Worm (Caenorhabditis elegans) whole organism, L2 larva: ENCODE measurements around the gene R160.5.

ENCODE experiments used
- aly-2 ChIP-seq: fragments of 150-350 bp; optimal IDR thresholded peaks from 2 replicates; lab custom pipeline; 2014; ENCODE audit warnings: missing biosample characterization, missing genetic modification characterization
- ama-1 ChIP-seq: fragments of 150-350 bp; optimal IDR thresholded peaks from 2 replicates; lab custom pipeline; 2018; ENCODE audit warnings: inconsistent platforms
- blmp-1 ChIP-seq: sonication (generic microtip); optimal IDR thresholded peaks from 2 replicates; lab custom pipeline; 2017; ENCODE audit warnings: missing genetic modification characterization, mild to moderate bottlenecking, missing compliant biosample characterization, antibody characterized with exemption, moderate library complexity; ENCODE audit not compliant: insufficient read depth
- lsy-2 ChIP-seq, 2 experiments: fragments of 150-350 bp in 1 of 2; sonication (generic microtip) in 1 of 2; optimal IDR thresholded peaks; 2 replicates each; lab custom pipeline; 2014 to 2017; ENCODE audit warnings: missing biosample characterization in 2 of 2, missing genetic modification characterization in 2 of 2
- nhr-12 ChIP-seq: fragments of 150-350 bp; optimal IDR thresholded peaks from 2 replicates; lab custom pipeline; 2014; ENCODE audit warnings: missing biosample characterization, missing genetic modification characterization
- sma-9 ChIP-seq, 2 experiments: fragments of 150-350 bp in 1 of 2; sonication (generic microtip) in 1 of 2; optimal IDR thresholded peaks; 2 replicates each; lab custom pipeline; 2014 to 2016; ENCODE audit warnings: missing genetic modification characterization in 2 of 2, mild to moderate bottlenecking in 1 of 2, missing biosample characterization in 1 of 2, missing compliant biosample characterization in 1 of 2, missing genetic modification reagents in 1 of 2, moderate library complexity in 1 of 2
- unc-55 ChIP-seq: fragments of 150-350 bp; sonication (generic microtip); optimal IDR thresholded peaks from 3 replicates; lab custom pipeline; 2014; ENCODE audit warnings: missing biosample characterization, missing genetic modification reagents, missing genetic modification characterization
- unc-62 ChIP-seq: fragments of 150-350 bp; optimal IDR thresholded peaks from 2 replicates; lab custom pipeline; 2014; ENCODE audit warnings: missing biosample characterization, missing genetic modification reagents, missing genetic modification characterization
- ztf-1 ChIP-seq: fragments of 200-800 bp; sonication (Bioruptor generic); conservative IDR thresholded peaks from 2 replicates; pipeline ENCODE4 v1.3.6; 2022; ENCODE audit warnings: missing genetic modification characterization, missing compliant biosample characterization
- ztf-4 ChIP-seq: fragments of 150-350 bp; optimal IDR thresholded peaks from 2 replicates; lab custom pipeline; 2014; ENCODE audit warnings: missing biosample characterization, missing genetic modification characterization

DNA sequence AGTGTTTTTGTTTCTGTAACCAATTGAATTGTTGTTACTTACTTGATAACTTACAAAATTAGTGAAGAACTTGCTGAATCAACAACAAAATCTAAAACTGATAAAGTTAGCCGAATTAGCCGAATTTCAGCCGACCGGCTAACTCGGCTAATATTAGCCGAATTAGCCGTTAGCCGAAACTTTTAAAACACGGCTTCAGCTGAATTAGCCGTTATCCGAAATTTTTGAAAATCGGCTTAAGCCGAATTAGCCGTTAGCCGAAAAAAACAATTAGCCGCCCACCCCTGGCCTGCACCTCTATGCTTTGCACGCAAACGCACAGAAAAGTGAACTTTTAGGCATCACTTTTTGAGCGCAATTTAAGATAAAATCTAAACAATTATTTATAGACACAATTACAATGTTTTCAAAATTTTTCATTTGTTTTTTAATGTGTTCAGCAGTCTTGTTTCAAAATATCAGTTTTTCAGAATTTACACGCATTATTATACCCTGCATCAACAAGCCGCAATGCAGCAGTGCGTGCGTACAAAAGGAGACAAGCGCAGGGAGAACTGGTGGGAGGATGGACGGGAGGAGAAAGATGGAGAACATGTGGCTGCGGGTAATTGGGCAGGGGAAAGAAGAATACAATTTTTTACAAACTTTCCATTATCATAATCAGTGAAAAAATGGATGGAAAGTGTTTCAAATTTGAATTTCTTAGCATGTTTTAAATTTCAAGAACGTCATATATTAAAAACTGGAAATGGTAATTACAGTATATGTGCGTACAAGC lies 24.6 kb upstream of the R160.5 start:
- TF ChIP-seq unc-62 (GFP tag; lab: Kevin White, UChicago) (no peak), lsy-2 (tag; optimal IDR thresholded peaks at IDR 0.05; lab: Kevin White, UChicago) (peak; percentile 59 to 77), sma-9 (GFP tag; optimal IDR thresholded peaks at IDR 0.05; lab: Kevin White, UChicago) (peak; percentile 47), sma-9 (tag; optimal IDR thresholded peaks at IDR 0.05; lab: Kevin White, UChicago) (no peak), unc-55 (peak; percentile 77), nhr-12 (tag; lab: Kevin White, UChicago) (no peak), ztf-1 (GFP tag; lab: Robert Waterston, UW) (no peak), ama-1 (lab: Kevin White, UChicago) (no peak), ztf-4 (no peak), blmp-1 (no peak), aly-2 (tag; lab: Kevin White, UChicago) (no peak)
